Fruit fly (Drosophila melanogaster) whole organism, prepupa: ENCODE measurements around the gene CG6878.

ENCODE experiments used
- Blimp-1 ChIP-seq: fragments of 200-800 bp; sonication (Bioruptor generic); optimal IDR thresholded peaks from 3 replicates; lab custom pipeline; 2017; ENCODE audit warnings: missing biosample characterization, missing genetic modification characterization, mild to moderate bottlenecking, moderate library complexity, missing genetic modification reagents
- CG10631 ChIP-seq: fragments of 200-800 bp; sonication (Bioruptor generic); optimal IDR thresholded peaks from 2 replicates; lab custom pipeline; 2016; ENCODE audit warnings: missing biosample characterization, missing genetic modification characterization
- CG10669 ChIP-seq: fragments of 200-800 bp; sonication (Bioruptor generic); optimal IDR thresholded peaks from 3 replicates; lab custom pipeline; 2018; ENCODE audit warnings: missing biosample characterization, mild to moderate bottlenecking, missing genetic modification characterization, moderate library complexity
- CG11294 ChIP-seq: fragments of 200-800 bp; sonication (Bioruptor generic); IDR thresholded peaks from 2 replicates; pipeline ENCODE4 v1.3.6; 2022; ENCODE audit warnings: missing biosample characterization, missing genetic modification characterization
- CG15336 ChIP-seq: fragments of 200-800 bp; sonication (Bioruptor generic); IDR thresholded peaks from 2 replicates; pipeline ENCODE4 v1.3.6; 2022; ENCODE audit warnings: missing biosample characterization, missing genetic modification characterization
- CG1621 ChIP-seq: fragments of 200-800 bp; sonication (Bioruptor generic); optimal IDR thresholded peaks from 3 replicates; lab custom pipeline; 2018; ENCODE audit warnings: missing biosample characterization, mild to moderate bottlenecking, missing genetic modification characterization
- CG16779 ChIP-seq: fragments of 200-800 bp; sonication (Bioruptor generic); optimal IDR thresholded peaks from 3 replicates; lab custom pipeline; 2017; ENCODE audit warnings: missing biosample characterization, mild to moderate bottlenecking, missing genetic modification characterization
- CG31627 ChIP-seq: fragments of 200-800 bp; sonication (Bioruptor generic); optimal IDR thresholded peaks from 3 replicates; lab custom pipeline; 2016; ENCODE audit warnings: missing biosample characterization, missing genetic modification characterization
- CG32006 ChIP-seq: fragments of 200-800 bp; sonication (Bioruptor generic); optimal IDR thresholded peaks from 3 replicates; lab custom pipeline; 2017; ENCODE audit warnings: missing biosample characterization, mild to moderate bottlenecking, missing genetic modification characterization
- CG34406 ChIP-seq: fragments of 200-800 bp; sonication (Bioruptor generic); optimal IDR thresholded peaks from 3 replicates; lab custom pipeline; 2016; ENCODE audit warnings: missing biosample characterization, missing genetic modification characterization
- CG3919 ChIP-seq: fragments of 200-800 bp; sonication (Bioruptor generic); optimal IDR thresholded peaks from 3 replicates; lab custom pipeline; 2016; ENCODE audit warnings: missing biosample characterization, missing genetic modification characterization
- CG6163 ChIP-seq: fragments of 200-800 bp; sonication (Bioruptor generic); IDR thresholded peaks from 3 replicates; pipeline ENCODE4 v1.3.6; 2022; ENCODE audit warnings: missing biosample characterization, missing genetic modification characterization
- CG6276 ChIP-seq: fragments of 200-800 bp; sonication (Bioruptor generic); optimal IDR thresholded peaks from 2 replicates; lab custom pipeline; 2017; ENCODE audit warnings: missing biosample characterization, mild to moderate bottlenecking, missing genetic modification characterization
- CG6792 ChIP-seq: fragments of 200-800 bp; sonication (Bioruptor generic); optimal IDR thresholded peaks from 3 replicates; lab custom pipeline; 2016; ENCODE audit warnings: missing biosample characterization, missing genetic modification characterization
- CG6808 ChIP-seq: fragments of 200-800 bp; sonication (Bioruptor generic); optimal IDR thresholded peaks from 3 replicates; lab custom pipeline; 2017; ENCODE audit warnings: missing biosample characterization, missing genetic modification characterization, mild to moderate bottlenecking, moderate library complexity, missing genetic modification reagents
- CG6854 ChIP-seq: fragments of 200-800 bp; sonication (Bioruptor generic); optimal IDR thresholded peaks from 2 replicates; lab custom pipeline; 2017; ENCODE audit warnings: missing biosample characterization, mild to moderate bottlenecking, missing genetic modification characterization
- CG7368 ChIP-seq: fragments of 200-800 bp; sonication (Bioruptor generic); optimal IDR thresholded peaks from 3 replicates; lab custom pipeline; 2016; ENCODE audit warnings: missing biosample characterization, missing genetic modification characterization
- CG8119 ChIP-seq: fragments of 200-800 bp; sonication (Bioruptor generic); IDR thresholded peaks from 3 replicates; pipeline ENCODE4 v1.3.6; 2022; ENCODE audit warnings: missing biosample characterization, missing genetic modification characterization
- CG8319 ChIP-seq: fragments of 200-800 bp; sonication (Bioruptor generic); optimal IDR thresholded peaks from 3 replicates; lab custom pipeline; 2016; ENCODE audit warnings: missing biosample characterization, missing genetic modification characterization
- CG8632 ChIP-seq: fragments of 200-800 bp; sonication (Bioruptor generic); optimal IDR thresholded peaks from 3 replicates; lab custom pipeline; 2016; ENCODE audit warnings: missing biosample characterization, missing genetic modification characterization
- Eip75B ChIP-seq: fragments of 200-800 bp; sonication (Bioruptor generic); optimal IDR thresholded peaks from 3 replicates; lab custom pipeline; 2016; ENCODE audit warnings: missing biosample characterization, missing genetic modification characterization
- Eip78C ChIP-seq: fragments of 200-800 bp; sonication (Bioruptor generic); peaks from one replicate; lab custom pipeline; 2016; ENCODE audit warnings: missing biosample characterization, missing genetic modification characterization
- Ets96B ChIP-seq: fragments of 200-800 bp; optimal IDR thresholded peaks from 2 replicates; lab custom pipeline; 2019; ENCODE audit warnings: missing biosample characterization, mild to moderate bottlenecking, missing genetic modification characterization, moderate library complexity
- Hr38 ChIP-seq: sonication (Bioruptor generic); optimal IDR thresholded peaks from 2 replicates; lab custom pipeline; 2016; ENCODE audit warnings: missing biosample characterization, missing genetic modification characterization
- Hr4 ChIP-seq: fragments of 200-800 bp; sonication (Bioruptor generic); optimal IDR thresholded peaks from 3 replicates; lab custom pipeline; 2016; ENCODE audit warnings: missing biosample characterization, missing genetic modification characterization
- Met ChIP-seq: fragments of 200-800 bp; sonication (Bioruptor generic); optimal IDR thresholded peaks from 3 replicates; lab custom pipeline; 2016; ENCODE audit warnings: missing biosample characterization, missing genetic modification characterization
- Smox ChIP-seq: fragments of 200-800 bp; sonication (Bioruptor generic); optimal IDR thresholded peaks from 3 replicates; lab custom pipeline; 2016; ENCODE audit warnings: missing biosample characterization, missing genetic modification characterization
- Sox14 ChIP-seq: fragments of 200-800 bp; sonication (Bioruptor generic); optimal IDR thresholded peaks from 3 replicates; lab custom pipeline; 2016; ENCODE audit warnings: missing biosample characterization, missing genetic modification characterization
- acj6 ChIP-seq: fragments of 200-800 bp; sonication (Bioruptor generic); optimal IDR thresholded peaks from 3 replicates; lab custom pipeline; 2016; ENCODE audit warnings: missing biosample characterization, missing genetic modification characterization
- dsx ChIP-seq: fragments of 200-800 bp; optimal IDR thresholded peaks from 3 replicates; lab custom pipeline; 2019; ENCODE audit warnings: missing biosample characterization, mild to moderate bottlenecking, missing genetic modification characterization, moderate library complexity; ENCODE audit not compliant: poor library complexity, severe bottlenecking
- eg ChIP-seq: fragments of 200-800 bp; sonication (Bioruptor generic); IDR thresholded peaks from 3 replicates; pipeline ENCODE4 v1.3.6; 2022; ENCODE audit warnings: missing biosample characterization, missing genetic modification characterization
- esn ChIP-seq: fragments of 200-800 bp; sonication (Bioruptor generic); optimal IDR thresholded peaks from 2 replicates; lab custom pipeline; 2016; ENCODE audit warnings: missing biosample characterization, mild to moderate bottlenecking, missing genetic modification characterization, moderate library complexity
- fd59A ChIP-seq: fragments of 200-800 bp; sonication (Bioruptor generic); optimal IDR thresholded peaks from 2 replicates; lab custom pipeline; 2017; ENCODE audit warnings: missing biosample characterization, mild to moderate bottlenecking, missing genetic modification characterization, missing genetic modification reagents
- fd85E ChIP-seq: fragments of 200-800 bp; sonication (Bioruptor generic); optimal IDR thresholded peaks from 3 replicates; lab custom pipeline; 2016; ENCODE audit warnings: missing biosample characterization, missing genetic modification characterization
- lz ChIP-seq: fragments of 200-800 bp; sonication (Bioruptor generic); optimal IDR thresholded peaks from 3 replicates; lab custom pipeline; 2016; ENCODE audit warnings: missing biosample characterization, missing genetic modification characterization
- net ChIP-seq: fragments of 200-800 bp; sonication (Bioruptor generic); optimal IDR thresholded peaks from 3 replicates; lab custom pipeline; 2016; ENCODE audit warnings: missing biosample characterization, missing genetic modification characterization
- pdm3 ChIP-seq: fragments of 200-800 bp; sonication (Bioruptor generic); optimal IDR thresholded peaks from 3 replicates; lab custom pipeline; 2016; ENCODE audit warnings: missing biosample characterization, missing genetic modification characterization
- salr ChIP-seq, 2 experiments: fragments of 200-800 bp; sonication (Bioruptor generic); optimal IDR thresholded peaks; 3 replicates each; lab custom pipeline; 2016 to 2018; ENCODE audit warnings: missing biosample characterization in 2 of 2, missing genetic modification characterization in 2 of 2, mild to moderate bottlenecking in 1 of 2
- spab ChIP-seq: fragments of 200-800 bp; sonication (Bioruptor generic); optimal IDR thresholded peaks from 2 replicates; lab custom pipeline; 2017; ENCODE audit warnings: missing biosample characterization, mild to moderate bottlenecking, missing genetic modification characterization, missing genetic modification reagents
- ss ChIP-seq, 2 experiments: fragments of 200-800 bp; sonication (Bioruptor generic); optimal IDR thresholded peaks; 2 replicates in 1 of 2; 3 replicates in 1 of 2; lab custom pipeline; 2017 to 2018; ENCODE audit warnings: mild to moderate bottlenecking in 2 of 2, missing biosample characterization in 2 of 2, missing genetic modification characterization in 2 of 2, moderate library complexity in 1 of 2
- svp ChIP-seq: fragments of 200-800 bp; sonication (Bioruptor generic); peaks from one replicate; lab custom pipeline; 2016; ENCODE audit warnings: missing biosample characterization, missing genetic modification characterization
- topi ChIP-seq: fragments of 200-800 bp; sonication (Bioruptor generic); optimal IDR thresholded peaks from 3 replicates; lab custom pipeline; 2016; ENCODE audit warnings: missing biosample characterization, missing genetic modification characterization
- vri ChIP-seq: fragments of 200-800 bp; sonication (Bioruptor generic); optimal IDR thresholded peaks from 3 replicates; lab custom pipeline; 2016; ENCODE audit warnings: missing biosample characterization, mild to moderate bottlenecking, missing genetic modification characterization

Gene CG6878

dm6 chr3L:15192172-15192571 lies 30.6 kb downstream of the CG6878 start (continued):
- TF ChIP-seq CG34406 (GFP tag; lab: Kevin White, UChicago) (no peak), CG3919 (GFP tag; lab: Kevin White, UChicago) (peak; percentile 22), svp (GFP tag; lab: Kevin White, UChicago) (peak; percentile 18), eg (GFP tag; lab: Robert Waterston, UW) (no peak), CG10669 (GFP tag; lab: Kevin White, UChicago) (no peak), Met (GFP tag; lab: Kevin White, UChicago) (peak; percentile 18), Smox (GFP tag; lab: Kevin White, UChicago) (peak; percentile 24), CG15336 (no peak), CG6792 (GFP tag; lab: Kevin White, UChicago) (no peak), topi (GFP tag; lab: Kevin White, UChicago) (no peak), CG6854 (GFP tag; lab: Kevin White, UChicago) (no peak), Ets96B (no peak), net (no peak), lz (GFP tag; lab: Kevin White, UChicago) (no peak), CG10631 (no peak), pdm3 (GFP tag; lab: Kevin White, UChicago) (peak; percentile 1), dsx (GFP tag; lab: Kevin White, UChicago) (no peak), CG32006 (GFP tag; lab: Kevin White, UChicago) (peak; percentile 41), CG6808 (GFP tag; lab: Kevin White, UChicago) (peak; percentile 30), CG6163 (GFP tag; lab: Robert Waterston, UW) (no peak), fd59A (GFP tag; lab: Kevin White, UChicago) (peak; percentile 6), CG31627 (GFP tag; lab: Kevin White, UChicago) (no peak), CG8319 (GFP tag; lab: Kevin White, UChicago) (no peak), Sox14 (GFP tag; lab: Kevin White, UChicago) (peak; percentile 20), CG8632 (GFP tag; lab: Kevin White, UChicago) (no peak), CG8119 (GFP tag; lab: Robert Waterston, UW) (no peak), CG6276 (GFP tag; lab: Kevin White, UChicago) (no peak), vri (GFP tag; lab: Kevin White, UChicago) (no peak), esn (GFP tag; lab: Kevin White, UChicago) (peak; percentile 27), CG16779 (tag; lab: Kevin White, UChicago) (no peak), Hr4 (GFP tag; lab: Kevin White, UChicago) (peak; percentile 36)
- TF ChIP-seq, all 60 proteins: peak for 14

dm6 chr3L:15195548-15195947 lies 33.9 kb downstream of the CG6878 start:
- TF ChIP-seq salr (GFP tag; optimal IDR thresholded peaks at IDR 0.05; lab: Kevin White, UChicago) (peak in 1 of 2 experiments; percentile 18), Hr4 (GFP tag; lab: Kevin White, UChicago) (peak; percentile 0), CG34406 (GFP tag; lab: Kevin White, UChicago) (no peak), Eip78C (GFP tag; lab: Kevin White, UChicago) (peak; percentile 48)
- TF ChIP-seq, all 60 proteins: peak for 3

dm6 chr3L:15196189-15196588 lies 34.6 kb downstream of the CG6878 start:
- TF ChIP-seq Eip75B (no peak), svp (GFP tag; lab: Kevin White, UChicago) (peak; percentile 70), Blimp-1 (GFP tag; lab: Kevin White, UChicago) (peak; percentile 66)
- TF ChIP-seq, all 60 proteins: peak for 2

- TF ChIP-seq acj6 (peak; percentile 14), Met (GFP tag; lab: Kevin White, UChicago) (peak; percentile 30), CG34406 (GFP tag; lab: Kevin White, UChicago) (peak; percentile 18), Ets96B (no peak), CG8632 (GFP tag; lab: Kevin White, UChicago) (peak; percentile 3), svp (GFP tag; lab: Kevin White, UChicago) (peak; percentile 59), Hr38 (GFP tag; lab: Kevin White, UChicago) (no peak), Blimp-1 (GFP tag; lab: Kevin White, UChicago) (no peak), CG11294 (GFP tag; lab: Robert Waterston, UW) (no peak), Smox (GFP tag; lab: Kevin White, UChicago) (peak; percentile 16), lz (GFP tag; lab: Kevin White, UChicago) (peak; percentile 12), CG7368 (no peak), CG6854 (GFP tag; lab: Kevin White, UChicago) (no peak), spab (GFP tag; lab: Kevin White, UChicago) (no peak), topi (GFP tag; lab: Kevin White, UChicago) (peak; percentile 40), CG1621 (tag; lab: Kevin White, UChicago) (no peak), Eip78C (GFP tag; lab: Kevin White, UChicago) (peak; percentile 82), CG8319 (GFP tag; lab: Kevin White, UChicago) (no peak), CG6163 (GFP tag; lab: Robert Waterston, UW) (no peak), fd85E (GFP tag; lab: Kevin White, UChicago) (no peak), ss (GFP tag; optimal IDR thresholded peaks at IDR 0.05; lab: Kevin White, UChicago) (no peak)
Observed at dm6 chr3L:15196711-15197320, 35.2 kb downstream of the CG6878 start.
